Worm (Caenorhabditis elegans) whole organism, mixed stage, embryonic: ENCODE results near the gene ZC15.10.

Experiments used
- M03D4.4 ChIP-seq: sonication (generic microtip); optimal IDR thresholded peaks from 2 replicates; lab custom pipeline; 2017; ENCODE audit warnings: mild to moderate bottlenecking, missing genetic modification characterization, missing compliant biosample characterization
- ceh-43 ChIP-seq: fragments of 200-800 bp; sonication (Bioruptor generic); optimal IDR thresholded peaks from 2 replicates; lab custom pipeline; 2018; ENCODE audit warnings: mild to moderate bottlenecking, missing genetic modification characterization, moderate library complexity, missing compliant biosample characterization
- elt-1 ChIP-seq: sonication (generic microtip); optimal IDR thresholded peaks from 2 replicates; lab custom pipeline; 2017; ENCODE audit warnings: missing genetic modification characterization, mild to moderate bottlenecking, missing compliant biosample characterization, antibody characterized with exemption, moderate library complexity, borderline replicate concordance; ENCODE audit not compliant: insufficient read depth
- nhr-237 ChIP-seq: fragments of 150-350 bp; optimal IDR thresholded peaks from 2 replicates; lab custom pipeline; 2014; ENCODE audit warnings: missing biosample characterization, missing genetic modification characterization
- nhr-28 ChIP-seq: fragments of 150-350 bp; optimal IDR thresholded peaks from 2 replicates; lab custom pipeline; 2014; ENCODE audit warnings: missing biosample characterization, missing genetic modification characterization
- sem-2 ChIP-seq: fragments of 200-800 bp; sonication (Bioruptor generic); optimal IDR thresholded peaks from 2 replicates; lab custom pipeline; 2018; ENCODE audit warnings: mild to moderate bottlenecking, missing genetic modification characterization, missing compliant biosample characterization
- snpc-4 ChIP-seq: fragments of 150-350 bp; optimal IDR thresholded peaks from 2 replicates; lab custom pipeline; 2014; ENCODE audit warnings: missing biosample characterization, missing genetic modification characterization
- sptf-1 ChIP-seq: sonication (generic microtip); optimal IDR thresholded peaks from 2 replicates; lab custom pipeline; 2017; ENCODE audit warnings: mild to moderate bottlenecking, missing genetic modification characterization, moderate library complexity, missing compliant biosample characterization
- unc-120 ChIP-seq: sonication (generic microtip); optimal IDR thresholded peaks from 2 replicates; lab custom pipeline; 2017; ENCODE audit warnings: missing genetic modification characterization, missing compliant biosample characterization; ENCODE audit not compliant: poor library complexity, severe bottlenecking
- unc-39 ChIP-seq: fragments of 150-350 bp; optimal IDR thresholded peaks from 2 replicates; lab custom pipeline; 2014; ENCODE audit warnings: missing biosample characterization, missing genetic modification characterization
- unc-62 ChIP-seq: fragments of 150-350 bp; optimal IDR thresholded peaks from 2 replicates; lab custom pipeline; 2014; ENCODE audit warnings: missing biosample characterization, missing genetic modification reagents, missing genetic modification characterization
- zip-8 ChIP-seq: fragments of 150-350 bp; optimal IDR thresholded peaks from 2 replicates; lab custom pipeline; 2014; ENCODE audit warnings: missing biosample characterization, missing genetic modification characterization
- ztf-11 ChIP-seq: fragments of 150-350 bp; optimal IDR thresholded peaks from 2 replicates; lab custom pipeline; 2014; ENCODE audit warnings: missing biosample characterization, missing genetic modification characterization

ZC15.10 gene

DNA sequence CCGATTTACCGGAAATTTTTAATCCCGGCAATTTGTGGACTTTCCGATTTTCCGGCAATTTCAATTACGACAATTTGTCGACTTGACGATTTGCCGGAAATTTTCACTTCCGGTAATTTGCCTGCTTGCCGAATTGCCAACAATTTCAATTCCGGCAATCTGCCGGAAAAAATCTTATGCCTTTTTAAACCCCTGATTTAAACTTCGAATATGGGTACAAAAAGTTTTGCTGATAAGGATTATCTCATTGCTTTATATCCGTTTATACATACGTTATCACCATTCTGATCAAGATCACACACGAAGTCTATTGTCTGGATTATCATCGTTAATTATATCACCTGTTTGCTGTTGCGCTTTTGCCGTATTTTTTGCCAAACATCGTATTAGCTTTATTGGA, 45.9 kb downstream of the ZC15.10 start, which contains the start of gene grd-11:
Gene grd-11, plus strand, starts transcription at position 301 of the 400 bp plus-strand sequence.
- TF ChIP-seq nhr-237 (tag; lab: Kevin White, UChicago) (no peak), unc-62 (GFP tag; lab: Kevin White, UChicago) (no peak), ceh-43 (GFP tag; lab: Kevin White, UChicago) (no peak), zip-8 (tag; lab: Kevin White, UChicago) (no peak), sem-2 (no peak), unc-39 (tag; lab: Kevin White, UChicago) (no peak), sptf-1 (no peak), ztf-11 (tag; lab: Kevin White, UChicago) (no peak), snpc-4 (tag; lab: Kevin White, UChicago) (no peak), unc-120 (no peak), M03D4.4 (no peak), elt-1 (tag; lab: Kevin White, UChicago) (no peak), nhr-28 (tag; lab: Kevin White, UChicago) (no peak)
